Worm (Caenorhabditis elegans) whole organism, L1 larva: ENCODE results near the gene ops-1.
"Not testable (repeated sequence)": the region's sequence is repeated elsewhere in the genome, so short reads cannot be mapped to it uniquely, and the experiment has no call there.

Experiments
- C34B4.2 ChIP-seq: sonication (generic microtip); optimal IDR thresholded peaks from 2 replicates; lab custom pipeline; 2017; ENCODE audit warnings: mild to moderate bottlenecking, missing genetic modification characterization, missing compliant biosample characterization
- F16B12.6 ChIP-seq: fragments of 150-350 bp; optimal IDR thresholded peaks from 2 replicates; lab custom pipeline; 2014; ENCODE audit warnings: missing biosample characterization, missing genetic modification characterization
- aha-1 ChIP-seq: fragments of 150-350 bp; optimal IDR thresholded peaks from 2 replicates; lab custom pipeline; 2014; ENCODE audit warnings: missing biosample characterization, missing genetic modification characterization
- aly-2 ChIP-seq: fragments of 150-350 bp; optimal IDR thresholded peaks from 2 replicates; lab custom pipeline; 2014; ENCODE audit warnings: missing biosample characterization, missing genetic modification characterization
- blmp-1 ChIP-seq: fragments of 150-350 bp; optimal IDR thresholded peaks from 2 replicates; lab custom pipeline; 2014; ENCODE audit warnings: missing biosample characterization, missing genetic modification characterization
- ceh-63 ChIP-seq: fragments of 200-800 bp; sonication (Bioruptor generic); optimal IDR thresholded peaks from 2 replicates; lab custom pipeline; 2018; ENCODE audit warnings: mild to moderate bottlenecking, missing genetic modification characterization, missing compliant biosample characterization
- ceh-8 ChIP-seq: fragments of 200-800 bp; sonication (Bioruptor generic); optimal IDR thresholded peaks from 2 replicates; lab custom pipeline; 2018; ENCODE audit warnings: mild to moderate bottlenecking, missing genetic modification characterization, moderate library complexity, missing compliant biosample characterization
- ceh-82 ChIP-seq, 3 experiments: fragments of 150-350 bp in 1 of 3; sonication (generic microtip) in 2 of 3; optimal IDR thresholded peaks; 2 replicates each; lab custom pipeline; 2014 to 2017; ENCODE audit warnings: missing biosample characterization in 3 of 3, missing genetic modification characterization in 3 of 3
- ces-1 ChIP-seq: fragments of 150-350 bp; optimal IDR thresholded peaks from 2 replicates; lab custom pipeline; 2014; ENCODE audit warnings: missing biosample characterization, missing genetic modification reagents, missing genetic modification characterization
- dsc-1 ChIP-seq: sonication (generic microtip); optimal IDR thresholded peaks from 2 replicates; lab custom pipeline; 2016; ENCODE audit warnings: mild to moderate bottlenecking, missing genetic modification characterization, missing compliant biosample characterization
- efl-1 ChIP-seq, 4 experiments: fragments of 150-350 bp; optimal IDR thresholded peaks in 3 of 4; peaks in 1 of 4; 1 replicate in 1 of 4; 2 replicates in 3 of 4; lab custom pipeline; 2014; ENCODE audit warnings: missing biosample characterization in 2 of 4, missing genetic modification characterization in 2 of 4, missing genetic modification reagents in 2 of 4
- efl-3 ChIP-seq: fragments of 200-800 bp; sonication (Bioruptor generic); optimal IDR thresholded peaks from 2 replicates; lab custom pipeline; 2018; ENCODE audit warnings: mild to moderate bottlenecking, missing genetic modification characterization, missing compliant biosample characterization
- egl-27 ChIP-seq, 2 experiments: fragments of 150-350 bp in 1 of 2; sonication (generic microtip); optimal IDR thresholded peaks; 3 replicates each; lab custom pipeline; 2017 to 2018; ENCODE audit warnings: missing biosample characterization in 2 of 2, missing genetic modification characterization in 2 of 2, missing genetic modification reagents in 2 of 2
- elt-2 ChIP-seq: sonication (generic microtip); optimal IDR thresholded peaks from 2 replicates; lab custom pipeline; 2016; ENCODE audit warnings: missing genetic modification characterization, mild to moderate bottlenecking, inconsistent platforms, missing compliant biosample characterization, missing genetic modification reagents
- elt-3 ChIP-seq, 6 experiments: fragments of 150-350 bp in 1 of 6; sonication (generic microtip); optimal IDR thresholded peaks; 2 replicates each; lab custom pipeline; 2017 to 2018; ENCODE audit warnings: missing biosample characterization in 6 of 6, missing genetic modification characterization in 6 of 6, inconsistent platforms in 1 of 6
- fkh-10 ChIP-seq: sonication (generic microtip); optimal IDR thresholded peaks from 2 replicates; lab custom pipeline; 2017; ENCODE audit warnings: missing biosample characterization, missing genetic modification reagents, missing genetic modification characterization
- fkh-4 ChIP-seq: sonication (generic microtip); optimal IDR thresholded peaks from 2 replicates; lab custom pipeline; 2016; ENCODE audit warnings: missing compliant biosample characterization, missing genetic modification characterization, borderline replicate concordance
- fkh-8 ChIP-seq: sonication (generic microtip); optimal IDR thresholded peaks from 2 replicates; lab custom pipeline; 2016; ENCODE audit warnings: mild to moderate bottlenecking, missing genetic modification characterization, missing compliant biosample characterization
- grh-1 ChIP-seq: fragments of 200-800 bp; sonication (Bioruptor generic); IDR thresholded peaks from 2 replicates; pipeline ENCODE4 v1.3.6; 2022; ENCODE audit warnings: missing genetic modification reagents, missing genetic modification characterization, missing compliant biosample characterization
- hlh-17 ChIP-seq: fragments of 200-800 bp; sonication (Bioruptor generic); optimal IDR thresholded peaks from 2 replicates; lab custom pipeline; 2018; ENCODE audit warnings: missing genetic modification characterization, mild to moderate bottlenecking, missing compliant biosample characterization, moderate library complexity, borderline replicate concordance
- hpl-2 ChIP-seq: fragments of 150-350 bp; optimal IDR thresholded peaks from 2 replicates; lab custom pipeline; 2014; ENCODE audit warnings: missing biosample characterization, missing genetic modification reagents, missing genetic modification characterization
- jun-1 ChIP-seq: fragments of 150-350 bp; optimal IDR thresholded peaks from 2 replicates; lab custom pipeline; 2014; ENCODE audit warnings: missing biosample characterization, missing genetic modification reagents, missing genetic modification characterization
- lin-35 ChIP-seq, 2 experiments: fragments of 150-350 bp; optimal IDR thresholded peaks; 2 replicates each; lab custom pipeline; 2014; ENCODE audit warnings: missing biosample characterization in 2 of 2, missing genetic modification characterization in 2 of 2, missing genetic modification reagents in 2 of 2
- lsy-2 ChIP-seq, 2 experiments: fragments of 150-350 bp; optimal IDR thresholded peaks; 2 replicates each; lab custom pipeline; 2014; ENCODE audit warnings: missing biosample characterization in 2 of 2, missing genetic modification characterization in 2 of 2
- mef-2 ChIP-seq: fragments of 150-350 bp; optimal IDR thresholded peaks from 2 replicates; lab custom pipeline; 2014; ENCODE audit warnings: missing biosample characterization, missing genetic modification characterization
- mep-1 ChIP-seq: fragments of 150-350 bp; optimal IDR thresholded peaks from 2 replicates; lab custom pipeline; 2014; ENCODE audit warnings: missing biosample characterization, missing genetic modification characterization
- nhr-11 ChIP-seq: fragments of 150-350 bp; optimal IDR thresholded peaks from 2 replicates; lab custom pipeline; 2014; ENCODE audit warnings: missing biosample characterization, missing genetic modification characterization
- nhr-19 ChIP-seq: fragments of 200-800 bp; sonication (Bioruptor generic); conservative IDR thresholded peaks from 2 replicates; pipeline ENCODE4 v1.3.6; 2022; ENCODE audit warnings: missing genetic modification characterization, missing compliant biosample characterization
- nhr-20 ChIP-seq: sonication (generic microtip); optimal IDR thresholded peaks from 2 replicates; lab custom pipeline; 2016; ENCODE audit warnings: mild to moderate bottlenecking, missing genetic modification characterization, missing compliant biosample characterization
- nhr-71 ChIP-seq: sonication (generic microtip); optimal IDR thresholded peaks from 2 replicates; lab custom pipeline; 2016; ENCODE audit warnings: mild to moderate bottlenecking, missing genetic modification characterization, moderate library complexity, missing compliant biosample characterization
- nhr-77 ChIP-seq: fragments of 150-350 bp; optimal IDR thresholded peaks from 2 replicates; lab custom pipeline; 2014; ENCODE audit warnings: missing biosample characterization, missing genetic modification characterization
- nhr-84 ChIP-seq: sonication (generic microtip); optimal IDR thresholded peaks from 2 replicates; lab custom pipeline; 2017; ENCODE audit warnings: missing biosample characterization, missing genetic modification characterization
- pag-3 ChIP-seq: sonication (generic microtip); optimal IDR thresholded peaks from 2 replicates; lab custom pipeline; 2017; ENCODE audit warnings: missing genetic modification characterization, mild to moderate bottlenecking, missing compliant biosample characterization, antibody characterized with exemption, borderline replicate concordance; ENCODE audit not compliant: insufficient read depth
- pqm-1 ChIP-seq: sonication (generic microtip); optimal IDR thresholded peaks from 3 replicates; lab custom pipeline; 2017; ENCODE audit warnings: missing biosample characterization, missing genetic modification characterization
- snpc-4 ChIP-seq: fragments of 150-350 bp; optimal IDR thresholded peaks from 2 replicates; lab custom pipeline; 2014; ENCODE audit warnings: missing biosample characterization, missing genetic modification characterization
- sox-4 ChIP-seq: sonication (generic microtip); optimal IDR thresholded peaks from 2 replicates; lab custom pipeline; 2016; ENCODE audit warnings: missing genetic modification characterization, missing compliant biosample characterization
- sup-37 ChIP-seq: fragments of 200-800 bp; sonication (Bioruptor generic); optimal IDR thresholded peaks from 2 replicates; lab custom pipeline; 2018; ENCODE audit warnings: mild to moderate bottlenecking, missing genetic modification characterization, missing compliant biosample characterization
- tlp-1 ChIP-seq: fragments of 150-350 bp; optimal IDR thresholded peaks from 2 replicates; lab custom pipeline; 2014; ENCODE audit warnings: missing biosample characterization, missing genetic modification characterization
- unc-130 ChIP-seq: fragments of 150-350 bp; optimal IDR thresholded peaks from 2 replicates; lab custom pipeline; 2017; ENCODE audit warnings: missing biosample characterization, missing genetic modification characterization, inconsistent platforms
- unc-30 ChIP-seq: sonication (generic microtip); optimal IDR thresholded peaks from 2 replicates; lab custom pipeline; 2017; ENCODE audit warnings: missing biosample characterization, missing genetic modification characterization
- vab-15 ChIP-seq: sonication (generic microtip); optimal IDR thresholded peaks from 2 replicates; lab custom pipeline; 2017; ENCODE audit warnings: missing genotype, mild to moderate bottlenecking, missing genetic modification characterization, missing compliant biosample characterization
- zip-4 ChIP-seq: fragments of 200-800 bp; sonication (Bioruptor generic); optimal IDR thresholded peaks from 2 replicates; lab custom pipeline; 2018; ENCODE audit warnings: mild to moderate bottlenecking, missing genetic modification characterization, moderate library complexity, missing compliant biosample characterization
- ztf-4 ChIP-seq: fragments of 150-350 bp; optimal IDR thresholded peaks from 2 replicates; lab custom pipeline; 2014; ENCODE audit warnings: missing biosample characterization, missing genetic modification characterization

ops-1 gene

ce11 chrIV:6321667-6322066 is 37.5 kb upstream of the ops-1 start, which contains the start of gene Y73B6BL.29 (continued):
- peak; percentile 70 for TF ChIP-seq hlh-17 (GFP tag; lab: Kevin White, UChicago)
- no peak for TF ChIP-seq egl-27 (tag; optimal IDR thresholded peaks at IDR 0.05; lab: Kevin White, UChicago)
- TF ChIP-seq ztf-4 (tag; lab: Kevin White, UChicago), result peak; percentile 85
- TF ChIP-seq sox-4 (tag; lab: Kevin White, UChicago), result peak; percentile 96
- peak; percentile 99 for TF ChIP-seq fkh-4
- peak; percentile 75 for TF ChIP-seq ceh-63 (GFP tag; lab: Kevin White, UChicago)
- TF ChIP-seq ceh-8 (GFP tag; lab: Kevin White, UChicago), result peak; percentile 97
- TF ChIP-seq nhr-11, result peak; percentile 80
- TF ChIP-seq snpc-4, result peak; percentile 87
- TF ChIP-seq nhr-71 (tag; lab: Kevin White, UChicago), result peak; percentile 98
- TF ChIP-seq blmp-1 (tag; lab: Kevin White, UChicago), result peak; percentile 77
- TF ChIP-seq nhr-20 (tag; lab: Kevin White, UChicago), result peak; percentile 95
- TF ChIP-seq mep-1 (tag; lab: Kevin White, UChicago), result peak; percentile 95
- peak; percentile 97 for TF ChIP-seq dsc-1
- no peak for TF ChIP-seq nhr-84 (tag; lab: Kevin White, UChicago)
- TF ChIP-seq hpl-2 (GFP tag; lab: Kevin White, UChicago), result no peak
- TF ChIP-seq ceh-82 (tag; optimal IDR thresholded peaks at IDR 0.05; lab: Kevin White, UChicago), result peak; percentile 88
- TF ChIP-seq tlp-1 (tag; lab: Kevin White, UChicago), result no peak
- TF ChIP-seq efl-3 (GFP tag; lab: Kevin White, UChicago), result peak; percentile 87
- peak; percentile 72 for TF ChIP-seq C34B4.2 (tag; lab: Kevin White, UChicago)
- no peak for TF ChIP-seq pqm-1 (tag; lab: Kevin White, UChicago)
- peak in 2 of 6 experiments; percentile 71 to 74 for TF ChIP-seq elt-3 (tag; optimal IDR thresholded peaks at IDR 0.05; lab: Kevin White, UChicago)
- TF ChIP-seq grh-1, result peak; percentile 81
- no peak for TF ChIP-seq ces-1 (GFP tag; lab: Kevin White, UChicago)
- no peak for TF ChIP-seq nhr-77 (tag; lab: Kevin White, UChicago)
- peak; percentile 94 for TF ChIP-seq nhr-19 (GFP tag; lab: Robert Waterston, UW)
- TF ChIP-seq fkh-10 (GFP tag; lab: Kevin White, UChicago), result peak; percentile 51
- peak; percentile 78 for TF ChIP-seq sup-37 (GFP tag; lab: Kevin White, UChicago)
- peak; percentile 73 for TF ChIP-seq jun-1 (tag; lab: Kevin White, UChicago)
- peak; percentile 96 for TF ChIP-seq lsy-2 (tag; optimal IDR thresholded peaks at IDR 0.05; lab: Kevin White, UChicago)
- peak; percentile 16 for TF ChIP-seq mef-2
- peak; percentile 85 for TF ChIP-seq zip-4 (GFP tag; lab: Kevin White, UChicago)
- TF ChIP-seq unc-130, result peak; percentile 92
- peak; percentile 49 for TF ChIP-seq F16B12.6
- TF ChIP-seq aha-1 (tag; lab: Kevin White, UChicago), result peak; percentile 78
- TF ChIP-seq unc-30, result no peak
- TF ChIP-seq, all 84 proteins: peak for 67

DNA sequence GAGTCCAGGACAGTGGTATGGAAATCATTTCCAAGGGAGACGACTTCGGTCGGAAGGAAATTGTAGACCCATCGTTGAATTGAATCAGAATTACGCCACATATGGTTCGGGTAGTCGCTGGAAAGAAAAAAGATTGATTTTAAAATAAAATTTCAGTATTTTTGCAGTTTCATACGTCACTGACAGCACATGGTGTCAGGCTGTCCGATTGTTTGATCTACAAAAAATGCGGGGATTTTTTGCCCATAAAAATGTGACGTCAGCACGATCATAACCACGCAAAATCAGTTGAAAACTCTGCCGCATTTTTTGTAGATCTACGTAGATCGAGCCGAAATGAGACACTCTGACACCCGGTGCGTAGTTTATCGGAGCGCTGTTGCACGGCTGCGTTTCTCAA is 33.2 kb upstream of the ops-1 start, which contains the start of gene Y73B6BL.12:
Gene Y73B6BL.12, minus strand, starts transcription at position 101 of the 400 bp plus-strand sequence.
- TF ChIP-seq ceh-82 (tag; optimal IDR thresholded peaks at IDR 0.05; lab: Kevin White, UChicago); efl-1 (optimal IDR thresholded peaks at IDR 0.05; lab: Kevin White, UChicago); efl-1 (GFP tag; optimal IDR thresholded peaks at IDR 0.05 in 1 of 2; lab: Kevin White, UChicago); elt-2 (tag; lab: Kevin White, UChicago): not testable (repeated sequence)

DNA sequence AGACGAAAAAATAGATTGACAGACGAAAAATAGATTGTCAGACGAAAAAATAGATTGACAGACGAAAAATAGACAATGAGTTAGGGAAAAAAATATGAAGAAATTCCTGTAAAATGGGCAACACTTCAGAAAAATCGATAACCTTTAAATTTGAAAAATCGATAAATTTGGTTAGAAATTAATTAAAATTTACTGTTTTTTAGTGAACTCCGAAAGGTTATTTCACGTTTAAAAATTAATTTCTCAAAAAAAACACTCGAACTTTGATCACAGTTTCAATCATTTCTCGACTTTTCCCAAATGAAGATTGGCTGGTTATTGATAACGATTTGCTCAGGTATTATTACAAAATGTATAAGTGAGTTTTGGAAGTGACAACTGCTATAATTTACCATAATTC is 23.3 kb upstream of the ops-1 start, which contains the start of gene csp-2:
Gene csp-2, plus strand, starts transcription at position 301 of the 400 bp plus-strand sequence.
- no peak for TF ChIP-seq aly-2 (tag; lab: Kevin White, UChicago)
- TF ChIP-seq egl-27 (tag; optimal IDR thresholded peaks at IDR 0.05; lab: Kevin White, UChicago), result no peak
- TF ChIP-seq fkh-8 (tag; lab: Kevin White, UChicago), result no peak
- no peak for TF ChIP-seq ces-1 (GFP tag; lab: Kevin White, UChicago)
- no peak for TF ChIP-seq pag-3
- TF ChIP-seq grh-1, result no peak
- TF ChIP-seq lin-35 (GFP tag; optimal IDR thresholded peaks at IDR 0.05; lab: Kevin White, UChicago), result no peak
- TF ChIP-seq nhr-11, result no peak
- no peak for TF ChIP-seq nhr-19 (GFP tag; lab: Robert Waterston, UW)
- TF ChIP-seq F16B12.6, result no peak
- TF ChIP-seq fkh-4, result no peak
- no peak for TF ChIP-seq vab-15
- no peak for TF ChIP-seq efl-1 (optimal IDR thresholded peaks at IDR 0.05; lab: Kevin White, UChicago)
- TF ChIP-seq efl-1 (GFP tag; optimal IDR thresholded peaks at IDR 0.05 in 1 of 2; lab: Kevin White, UChicago), result no peak
- TF ChIP-seq fkh-10 (GFP tag; lab: Kevin White, UChicago), result no peak
- TF ChIP-seq zip-4 (GFP tag; lab: Kevin White, UChicago), result no peak
- no peak for TF ChIP-seq jun-1 (tag; lab: Kevin White, UChicago)
- TF ChIP-seq hpl-2 (GFP tag; lab: Kevin White, UChicago), result no peak
